Fruit fly (Drosophila melanogaster) whole organism, embryonic: ENCODE results near the gene Lst8.

ENCODE experiments used
- Ada2b ChIP-seq: fragments of 200-800 bp; sonication (Bioruptor generic); IDR thresholded peaks from 2 replicates; pipeline ENCODE4 v1.3.6; 2022; ENCODE audit warnings: missing biosample characterization, missing genetic modification characterization
- CG11085 ChIP-seq: fragments of 200-800 bp; sonication (Bioruptor generic); IDR thresholded peaks from 2 replicates; pipeline ENCODE4 v1.3.6; 2022; ENCODE audit warnings: missing biosample characterization, missing genetic modification characterization
- CG12236 ChIP-seq: fragments of 200-800 bp; sonication (Bioruptor generic); optimal IDR thresholded peaks from 2 replicates; lab custom pipeline; 2016; ENCODE audit warnings: missing biosample characterization, missing genetic modification characterization
- CG1233 ChIP-seq: fragments of 200-800 bp; sonication (Bioruptor generic); optimal IDR thresholded peaks from 4 replicates; lab custom pipeline; 2018; ENCODE audit warnings: missing biosample characterization, mild to moderate bottlenecking, missing genetic modification characterization
- CG12769 ChIP-seq: fragments of 200-800 bp; sonication (Bioruptor generic); optimal IDR thresholded peaks from 2 replicates; lab custom pipeline; 2019; ENCODE audit warnings: missing biosample characterization, mild to moderate bottlenecking, missing genetic modification characterization, moderate library complexity
- CG14050 ChIP-seq: fragments of 200-800 bp; sonication (Bioruptor generic); IDR thresholded peaks from 3 replicates; pipeline ENCODE4 v1.3.6; 2022; ENCODE audit warnings: missing biosample characterization, missing genetic modification characterization
- CG14667 ChIP-seq: fragments of 200-800 bp; sonication (Bioruptor generic); IDR thresholded peaks from 2 replicates; pipeline ENCODE4 v1.3.6; 2022; ENCODE audit warnings: missing biosample characterization, missing genetic modification characterization
- CG15011 ChIP-seq: fragments of 200-800 bp; sonication (Bioruptor generic); optimal IDR thresholded peaks from 3 replicates; lab custom pipeline; 2018; ENCODE audit warnings: missing biosample characterization, mild to moderate bottlenecking, missing genetic modification characterization
- CG15514 ChIP-seq: fragments of 200-800 bp; sonication (Bioruptor generic); optimal IDR thresholded peaks from 3 replicates; lab custom pipeline; 2017; ENCODE audit warnings: missing biosample characterization, missing genetic modification characterization, mild to moderate bottlenecking, moderate library complexity, missing genetic modification reagents
- CG1602 ChIP-seq: fragments of 200-800 bp; sonication (Bioruptor generic); optimal IDR thresholded peaks from 3 replicates; lab custom pipeline; 2016; ENCODE audit warnings: missing biosample characterization, missing genetic modification characterization
- CG16813 ChIP-seq: fragments of 200-800 bp; sonication (Bioruptor generic); IDR thresholded peaks from 3 replicates; pipeline ENCODE4 v1.3.6; 2022; ENCODE audit warnings: missing biosample characterization, missing genetic modification characterization; ENCODE audit not compliant: partially characterized antibody
- CG34224 ChIP-seq: fragments of 200-800 bp; sonication (Bioruptor generic); IDR thresholded peaks from 3 replicates; pipeline ENCODE4 v1.3.6; 2022; ENCODE audit warnings: missing biosample characterization, missing genetic modification characterization; ENCODE audit not compliant: partially characterized antibody
- CG3995 ChIP-seq: fragments of 200-800 bp; sonication (Bioruptor generic); optimal IDR thresholded peaks from 3 replicates; lab custom pipeline; 2016; ENCODE audit warnings: missing biosample characterization, missing genetic modification characterization
- CG5245 ChIP-seq: fragments of 200-800 bp; sonication (Bioruptor generic); optimal IDR thresholded peaks from 3 replicates; lab custom pipeline; 2016; ENCODE audit warnings: missing biosample characterization, missing genetic modification characterization
- CG6854 ChIP-seq: fragments of 200-800 bp; sonication (Bioruptor generic); optimal IDR thresholded peaks from 3 replicates; lab custom pipeline; 2017; ENCODE audit warnings: missing biosample characterization, mild to moderate bottlenecking, missing genetic modification characterization
- CG8388 ChIP-seq: fragments of 200-800 bp; sonication (Bioruptor generic); optimal IDR thresholded peaks from 2 replicates; lab custom pipeline; 2019; ENCODE audit warnings: missing biosample characterization, mild to moderate bottlenecking, missing genetic modification characterization, moderate library complexity
- CG8478 ChIP-seq: fragments of >200 bp; optimal IDR thresholded peaks from 2 replicates; lab custom pipeline; 2018
- CG9609 ChIP-seq: fragments of 200-800 bp; sonication (Bioruptor generic); optimal IDR thresholded peaks from 3 replicates; lab custom pipeline; 2016; ENCODE audit warnings: missing biosample characterization, missing genetic modification characterization
- Chrac-16 ChIP-seq: fragments of 200-800 bp; sonication (Bioruptor generic); optimal IDR thresholded peaks from 3 replicates; lab custom pipeline; 2016; ENCODE audit warnings: missing biosample characterization, missing genetic modification characterization
- CkIIα-i1 ChIP-seq: fragments of 200-800 bp; sonication (Bioruptor generic); IDR thresholded peaks from 2 replicates; pipeline ENCODE4 v1.3.6; 2022; ENCODE audit warnings: missing biosample characterization, missing genetic modification characterization
- Dll ChIP-seq: fragments of 200-800 bp; sonication (Bioruptor generic); IDR thresholded peaks from 4 replicates; pipeline ENCODE4 v1.3.6; 2022; ENCODE audit warnings: missing biosample characterization, missing genetic modification characterization; ENCODE audit not compliant: partially characterized antibody
- Drgx ChIP-seq: fragments of 200-800 bp; sonication (Bioruptor generic); IDR thresholded peaks from 2 replicates; pipeline ENCODE4 v1.3.6; 2022; ENCODE audit warnings: missing biosample characterization, missing genetic modification characterization
- ERR ChIP-seq: fragments of 200-800 bp; sonication (Bioruptor generic); optimal IDR thresholded peaks from 2 replicates; lab custom pipeline; 2016; ENCODE audit warnings: missing biosample characterization, missing genetic modification characterization
- Ets65A ChIP-seq: fragments of 200-800 bp; sonication (Bioruptor generic); peaks from one replicate; lab custom pipeline; 2016; ENCODE audit warnings: missing biosample characterization, missing genetic modification characterization
- Fer1 ChIP-seq: fragments of 200-800 bp; sonication (Bioruptor generic); optimal IDR thresholded peaks from 2 replicates; lab custom pipeline; 2017; ENCODE audit warnings: missing biosample characterization, mild to moderate bottlenecking, missing genetic modification characterization
- H15 ChIP-seq: fragments of 200-800 bp; sonication (Bioruptor generic); IDR thresholded peaks from 3 replicates; pipeline ENCODE4 v1.3.6; 2022; ENCODE audit warnings: missing biosample characterization, missing genetic modification characterization
- Myb ChIP-seq: fragments of 200-800 bp; sonication (Bioruptor generic); optimal IDR thresholded peaks from 2 replicates; lab custom pipeline; 2016; ENCODE audit warnings: missing biosample characterization, missing genetic modification characterization
- NC2β ChIP-seq: fragments of 200-800 bp; sonication (Bioruptor generic); optimal IDR thresholded peaks from 2 replicates; lab custom pipeline; 2016; ENCODE audit warnings: missing biosample characterization, missing genetic modification characterization
- Opbp ChIP-seq: fragments of 200-800 bp; sonication (Bioruptor generic); IDR thresholded peaks from 3 replicates; pipeline ENCODE4 v1.3.6; 2022; ENCODE audit warnings: missing biosample characterization, missing genetic modification characterization; ENCODE audit not compliant: partially characterized antibody
- Optix ChIP-seq: fragments of 200-800 bp; sonication (Bioruptor generic); IDR thresholded peaks from 3 replicates; pipeline ENCODE4 v1.3.6; 2022; ENCODE audit warnings: missing biosample characterization, missing genetic modification characterization
- Scr ChIP-seq: fragments of 200-800 bp; sonication (Bioruptor generic); IDR thresholded peaks from 2 replicates; pipeline ENCODE4 v1.3.6; 2022; ENCODE audit warnings: missing biosample characterization, missing genetic modification characterization; ENCODE audit not compliant: partially characterized antibody
- TFAM ChIP-seq: fragments of 200-800 bp; sonication (Bioruptor generic); optimal IDR thresholded peaks from 2 replicates; lab custom pipeline; 2017; ENCODE audit warnings: missing biosample characterization, missing genetic modification characterization, inconsistent platforms
- ac ChIP-seq: fragments of 200-800 bp; sonication (Bioruptor generic); optimal IDR thresholded peaks from 3 replicates; lab custom pipeline; 2017; ENCODE audit warnings: missing biosample characterization, mild to moderate bottlenecking, missing genetic modification characterization
- caup ChIP-seq: fragments of 200-800 bp; sonication (Bioruptor generic); optimal IDR thresholded peaks from 3 replicates; lab custom pipeline; 2017; ENCODE audit warnings: missing biosample characterization, mild to moderate bottlenecking, missing genetic modification characterization, moderate library complexity; ENCODE audit not compliant: severe bottlenecking
- dan ChIP-seq: fragments of 200-800 bp; sonication (Bioruptor generic); IDR thresholded peaks from 2 replicates; pipeline ENCODE4 v1.3.6; 2022; ENCODE audit warnings: missing biosample characterization, missing genetic modification characterization
- gcm ChIP-seq: fragments of 200-800 bp; sonication (Bioruptor generic); optimal IDR thresholded peaks from 2 replicates; lab custom pipeline; 2019; ENCODE audit warnings: missing biosample characterization, mild to moderate bottlenecking, missing genetic modification characterization, moderate library complexity
- gem ChIP-seq: fragments of 200-800 bp; sonication (Bioruptor generic); optimal IDR thresholded peaks from 2 replicates; lab custom pipeline; 2019; ENCODE audit warnings: missing biosample characterization, mild to moderate bottlenecking, missing genetic modification characterization, moderate library complexity
- grn ChIP-seq: fragments of 200-800 bp; sonication (Bioruptor generic); optimal IDR thresholded peaks from 3 replicates; lab custom pipeline; 2017; ENCODE audit warnings: missing biosample characterization, missing genetic modification characterization
- gsb-n ChIP-seq: fragments of 200-800 bp; sonication (Bioruptor generic); optimal IDR thresholded peaks from 3 replicates; lab custom pipeline; 2018; ENCODE audit warnings: missing biosample characterization, mild to moderate bottlenecking, missing genetic modification characterization
- lilli ChIP-seq: fragments of 200-800 bp; sonication (Bioruptor generic); optimal IDR thresholded peaks from 3 replicates; lab custom pipeline; 2016; ENCODE audit warnings: missing biosample characterization, missing genetic modification characterization
- mam ChIP-seq: fragments of 200-800 bp; sonication (Bioruptor generic); optimal IDR thresholded peaks from 3 replicates; lab custom pipeline; 2016; ENCODE audit warnings: missing biosample characterization, missing genetic modification characterization
- mirr ChIP-seq: fragments of 200-800 bp; sonication (Bioruptor generic); optimal IDR thresholded peaks from 3 replicates; lab custom pipeline; 2018; ENCODE audit warnings: missing biosample characterization, mild to moderate bottlenecking, missing genetic modification characterization
- nmo ChIP-seq: fragments of 200-800 bp; sonication (Bioruptor generic); optimal IDR thresholded peaks from 2 replicates; lab custom pipeline; 2018; ENCODE audit warnings: missing biosample characterization, mild to moderate bottlenecking, missing genetic modification characterization, moderate library complexity
- pita ChIP-seq: fragments of 200-800 bp; sonication (Bioruptor generic); optimal IDR thresholded peaks from 2 replicates; lab custom pipeline; 2017; ENCODE audit warnings: missing biosample characterization, mild to moderate bottlenecking, missing genetic modification characterization
- scrt ChIP-seq: fragments of 200-800 bp; sonication (Bioruptor generic); optimal IDR thresholded peaks from 2 replicates; lab custom pipeline; 2018; ENCODE audit warnings: missing biosample characterization, mild to moderate bottlenecking, missing genetic modification characterization, moderate library complexity
- sd ChIP-seq: fragments of 200-800 bp; sonication (Bioruptor generic); optimal IDR thresholded peaks from 3 replicates; lab custom pipeline; 2018; ENCODE audit warnings: missing biosample characterization, mild to moderate bottlenecking, missing genetic modification characterization, moderate library complexity
- sisA ChIP-seq: fragments of 200-800 bp; sonication (Bioruptor generic); IDR thresholded peaks from 2 replicates; pipeline ENCODE4 v1.3.6; 2022; ENCODE audit warnings: missing biosample characterization, missing genetic modification characterization
- sr ChIP-seq: fragments of 200-800 bp; sonication (Bioruptor generic); IDR thresholded peaks from 3 replicates; pipeline ENCODE4 v1.3.6; 2022; ENCODE audit warnings: missing biosample characterization, missing genetic modification characterization
- tgo ChIP-seq: fragments of 200-800 bp; sonication (Bioruptor generic); IDR thresholded peaks from 3 replicates; pipeline ENCODE4 v1.3.6; 2022; ENCODE audit warnings: missing biosample characterization, missing genetic modification characterization
- tll ChIP-seq, 2 experiments: fragments of 200-800 bp in 1 of 2; fragments of >200 bp in 1 of 2; sonication (Bioruptor generic) in 1 of 2; optimal IDR thresholded peaks; 2 replicates each; lab custom pipeline; 2017 to 2019; ENCODE audit warnings: missing biosample characterization in 2 of 2, missing genetic modification characterization in 2 of 2, mild to moderate bottlenecking in 1 of 2, moderate library complexity in 1 of 2
- vvl ChIP-seq: fragments of 200-800 bp; sonication (Bioruptor generic); IDR thresholded peaks from 2 replicates; pipeline ENCODE4 v1.3.6; 2022; ENCODE audit warnings: missing biosample characterization, missing genetic modification characterization

Lst8 gene

dm6 chrX:9554346-9554808 lies 51.4 kb downstream of the Lst8 start, which contains the start of gene RpS28b (continued):
- TF ChIP-seq Drgx (peak; percentile 69), vvl (GFP tag; lab: Robert Waterston, UW) (peak; percentile 94), grn (GFP tag; lab: Kevin White, UChicago) (no peak), caup (GFP tag; lab: Kevin White, UChicago) (peak; percentile 97), CG8388 (GFP tag; lab: Kevin White, UChicago) (peak; percentile 54), nmo (GFP tag; lab: Kevin White, UChicago) (peak; percentile 64), pita (GFP tag; lab: Kevin White, UChicago) (no peak), Opbp (GFP tag; lab: Robert Waterston, UW) (peak; percentile 100), CG12236 (GFP tag; lab: Kevin White, UChicago) (peak; percentile 75), Chrac-16 (GFP tag; lab: Kevin White, UChicago) (peak; percentile 17), CG3995 (GFP tag; lab: Kevin White, UChicago) (peak; percentile 71), CG6854 (GFP tag; lab: Kevin White, UChicago) (peak; percentile 84), gsb-n (tag; lab: Kevin White, UChicago) (peak; percentile 62), Optix (GFP tag; lab: Robert Waterston, UW) (peak; percentile 88), CG14050 (GFP tag; lab: Robert Waterston, UW) (peak; percentile 84), CG5245 (GFP tag; lab: Kevin White, UChicago) (peak; percentile 78), ac (GFP tag; lab: Kevin White, UChicago) (peak; percentile 86), sd (tag; lab: Kevin White, UChicago) (peak; percentile 37), CG8478 (lab: Kevin White, UChicago) (no peak), CkIIα-i1 (GFP tag; lab: Robert Waterston, UW) (no peak), CG1233 (GFP tag; lab: Kevin White, UChicago) (peak; percentile 94), gcm (GFP tag; lab: Kevin White, UChicago) (peak; percentile 76), CG14667 (GFP tag; lab: Robert Waterston, UW) (peak; percentile 85), dan (GFP tag; lab: Robert Waterston, UW) (no peak), mam (GFP tag; lab: Kevin White, UChicago) (peak; percentile 79), CG16813 (peak; percentile 83), scrt (GFP tag; lab: Kevin White, UChicago) (peak; percentile 86), mirr (GFP tag; lab: Kevin White, UChicago) (peak; percentile 96), H15 (peak; percentile 93), CG9609 (GFP tag; lab: Kevin White, UChicago) (peak; percentile 85), Ada2b (GFP tag; lab: Robert Waterston, UW) (peak; percentile 73), CG15514 (GFP tag; lab: Kevin White, UChicago) (peak; percentile 90), sr (GFP tag; lab: Robert Waterston, UW) (peak; percentile 95), Ets65A (GFP tag; lab: Kevin White, UChicago) (peak; percentile 99), CG11085 (peak; percentile 96), CG15011 (GFP tag; lab: Kevin White, UChicago) (peak; percentile 84), TFAM (GFP tag; lab: Kevin White, UChicago) (peak; percentile 66), Scr (peak; percentile 69), NC2β (GFP tag; lab: Kevin White, UChicago) (peak; percentile 94), gem (tag; lab: Kevin White, UChicago) (peak; percentile 29), Myb (peak; percentile 65), Fer1 (GFP tag; lab: Kevin White, UChicago) (peak; percentile 89), lilli (GFP tag; lab: Kevin White, UChicago) (peak; percentile 68), CG12769 (no peak), ERR (peak; percentile 55), CG1602 (GFP tag; lab: Kevin White, UChicago) (peak; percentile 39), CG34224 (GFP tag; lab: Robert Waterston, UW) (peak; percentile 57), sisA (GFP tag; lab: Robert Waterston, UW) (peak; percentile 87), tgo (GFP tag; lab: Robert Waterston, UW) (peak; percentile 80), Dll (GFP tag; lab: Robert Waterston, UW) (peak; percentile 64), tll (GFP tag; optimal IDR thresholded peaks at IDR 0.05; lab: Kevin White, UChicago) (no peak)
